Worm (Caenorhabditis elegans): Measurements from ENCODE around the gene lonp-2.
A peak's percentile ranks its signal among the peaks of the same experiment; 100 is the strongest.

lonp-2 gene

DNA sequence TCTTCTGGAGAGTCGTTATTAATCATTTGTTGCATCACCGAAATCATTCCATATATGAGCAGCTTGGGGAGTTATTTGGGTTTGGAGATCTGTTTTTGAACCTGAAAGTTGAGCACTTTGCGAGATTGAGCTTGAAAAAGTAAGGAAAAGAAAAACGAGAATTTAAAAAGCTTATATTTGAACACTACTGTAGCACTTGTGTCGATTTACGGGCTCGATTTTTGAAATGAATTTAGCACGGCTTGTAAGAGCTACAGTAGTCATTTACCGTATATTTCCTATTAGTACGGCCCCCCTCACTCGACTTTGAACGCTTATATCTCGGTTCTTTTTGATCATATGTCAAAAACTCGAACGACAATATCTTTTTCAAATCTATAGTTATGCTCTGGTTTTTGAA is 23.4 kb upstream of the lonp-2 start, which contains the start of gene nob-1:
nob-1 (minus strand) TSS at position 101 of the 400 bp plus-strand sequence.
- no peak for TF ChIP-seq ztf-29 (GFP tag; IDR thresholded peaks at IDR 0.05)
- TF ChIP-seq flt-1 (GFP tag; IDR thresholded peaks at IDR 0.05) = no peak
- TF ChIP-seq klf-2 (GFP tag; conservative IDR thresholded peaks at IDR 0.05) = no peak
- TF ChIP-seq med-1 (GFP tag; optimal IDR thresholded peaks at IDR 0.05; ENCODE audit: insufficient read depth) = no peak
- no peak for TF ChIP-seq ztf-23 (GFP tag; IDR thresholded peaks at IDR 0.05)
- no peak for TF ChIP-seq ref-1 (GFP tag; conservative IDR thresholded peaks at IDR 0.05)
- TF ChIP-seq tab-1 (GFP tag; IDR thresholded peaks at IDR 0.05) = no peak
- TF ChIP-seq cog-1 (tag; optimal IDR thresholded peaks at IDR 0.05) = no peak
- TF ChIP-seq T22C8.4 (GFP tag; IDR thresholded peaks at IDR 0.05) = no peak

DNA sequence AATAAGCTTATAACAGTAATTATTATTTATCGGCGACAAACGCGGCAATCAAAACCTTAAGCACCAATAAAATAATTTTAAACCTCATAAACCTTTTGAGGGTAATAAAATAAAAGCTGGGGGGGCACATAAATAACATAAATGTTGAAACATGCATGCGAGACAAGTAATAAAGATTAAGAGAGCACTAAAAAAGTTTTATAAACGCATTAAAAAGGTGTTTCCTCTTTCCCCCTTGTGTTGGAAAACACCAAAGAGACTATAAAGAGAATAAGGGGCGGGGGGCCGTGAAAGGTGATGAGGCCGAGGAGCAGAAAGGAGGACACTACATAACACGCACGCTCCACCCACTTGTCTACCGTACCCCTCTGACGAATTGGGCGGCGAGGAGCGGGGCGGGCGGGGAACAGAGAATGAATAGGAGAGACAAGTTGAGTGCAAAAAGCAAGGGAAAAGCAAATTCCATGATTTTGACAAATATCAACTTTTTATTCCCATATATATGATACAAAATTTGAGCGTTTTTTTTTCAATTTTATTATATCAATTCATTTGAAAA is 22.7 kb upstream of the lonp-2 start:
- TF ChIP-seq cog-1 (tag; optimal IDR thresholded peaks at IDR 0.05) = peak; percentile 49
- TF ChIP-seq T22C8.4 (GFP tag; IDR thresholded peaks at IDR 0.05) = no peak
- no peak for TF ChIP-seq ref-1 (GFP tag; conservative IDR thresholded peaks at IDR 0.05)

DNA sequence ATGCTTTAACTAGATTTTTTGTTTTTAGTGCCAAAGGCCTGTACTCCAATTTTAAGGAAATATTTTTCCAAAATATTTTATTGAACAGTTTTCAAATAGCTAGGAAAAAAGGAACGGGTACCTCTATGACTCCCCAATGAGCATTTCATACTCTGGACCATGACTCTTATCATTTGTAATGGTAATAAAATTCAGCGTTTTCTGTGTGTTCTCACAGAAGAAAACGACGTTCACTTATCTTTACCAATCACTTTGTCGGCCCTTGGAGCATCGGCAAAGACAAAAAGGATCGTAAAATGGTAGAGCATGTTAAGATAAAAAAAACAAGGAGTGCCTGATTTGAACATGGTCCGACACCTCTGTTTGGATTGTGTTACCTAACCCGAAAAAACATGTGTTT is 20.0 kb upstream of the lonp-2 start:
- no peak for TF ChIP-seq ztf-23 (GFP tag; IDR thresholded peaks at IDR 0.05)
- TF ChIP-seq tab-1 (GFP tag; IDR thresholded peaks at IDR 0.05) = no peak
- TF ChIP-seq T22C8.4 (GFP tag; IDR thresholded peaks at IDR 0.05) = no peak
- TF ChIP-seq ref-1 (GFP tag; conservative IDR thresholded peaks at IDR 0.05) = no peak
- TF ChIP-seq cog-1 (tag; optimal IDR thresholded peaks at IDR 0.05) = no peak
- TF ChIP-seq ztf-29 (GFP tag; IDR thresholded peaks at IDR 0.05) = no peak
- TF ChIP-seq med-1 (GFP tag; optimal IDR thresholded peaks at IDR 0.05; ENCODE audit: insufficient read depth) = no peak
- no peak for TF ChIP-seq flt-1 (GFP tag; IDR thresholded peaks at IDR 0.05)
- no peak for TF ChIP-seq klf-2 (GFP tag; conservative IDR thresholded peaks at IDR 0.05)

DNA sequence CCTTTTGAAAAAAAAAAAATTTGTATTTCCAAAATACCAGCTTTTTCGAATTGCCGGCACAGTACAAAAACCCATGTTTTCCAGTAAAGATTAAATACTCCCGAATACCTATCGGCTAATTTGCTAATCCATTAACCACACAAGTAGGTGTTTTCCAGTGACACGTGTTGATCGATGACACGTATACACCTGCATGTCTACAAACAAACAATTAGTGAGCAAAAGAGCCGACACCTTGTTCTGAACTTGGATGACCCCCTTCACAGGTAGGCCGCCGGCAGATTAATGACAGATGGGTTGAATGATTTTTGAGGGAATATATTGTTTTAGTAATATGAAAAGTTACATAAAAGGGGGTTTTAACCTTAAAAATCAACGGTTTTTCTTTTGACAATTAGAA is 15.0 kb upstream of the lonp-2 start:
- TF ChIP-seq med-1 (GFP tag; optimal IDR thresholded peaks at IDR 0.05; ENCODE audit: insufficient read depth) = no peak
- no peak for TF ChIP-seq ztf-29 (GFP tag; IDR thresholded peaks at IDR 0.05)
- no peak for TF ChIP-seq ztf-23 (GFP tag; IDR thresholded peaks at IDR 0.05)
- no peak for TF ChIP-seq tab-1 (GFP tag; IDR thresholded peaks at IDR 0.05)
- no peak for TF ChIP-seq cog-1 (tag; optimal IDR thresholded peaks at IDR 0.05)

DNA sequence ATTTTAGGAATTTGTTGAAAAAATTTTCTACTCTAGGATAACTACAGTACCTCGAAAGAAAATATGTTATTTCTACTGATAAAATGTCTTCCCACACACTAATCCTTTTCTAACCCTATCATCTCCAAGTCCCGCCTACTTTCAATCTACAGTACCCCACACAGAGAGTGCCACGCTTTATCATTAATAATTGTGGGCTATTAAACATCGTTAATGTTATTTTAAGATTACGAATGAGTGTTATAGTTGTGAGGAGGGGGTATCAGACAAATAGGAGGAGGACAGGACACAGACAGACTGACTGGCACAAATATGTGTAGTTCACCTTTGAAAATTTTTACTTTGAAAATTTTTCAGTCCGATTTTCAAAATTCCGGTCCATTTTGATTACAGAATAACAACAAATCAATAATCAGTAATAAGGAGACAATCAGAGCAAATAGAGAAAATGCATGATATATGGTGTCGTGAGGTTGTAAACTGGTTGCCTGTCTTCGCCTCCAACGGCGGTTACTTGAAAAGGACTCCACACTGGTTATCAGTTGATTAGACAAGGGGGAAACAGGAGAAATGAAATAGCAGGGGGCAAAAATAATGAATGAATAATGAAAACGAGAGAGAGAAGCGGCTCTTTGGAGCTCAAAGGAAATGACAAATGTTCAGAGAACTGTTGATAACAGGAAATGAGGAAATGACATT is 13.3 kb upstream of the lonp-2 start:
- no peak for TF ChIP-seq med-1 (GFP tag; optimal IDR thresholded peaks at IDR 0.05; ENCODE audit: insufficient read depth)
- no peak for TF ChIP-seq klf-2 (GFP tag; conservative IDR thresholded peaks at IDR 0.05)

DNA sequence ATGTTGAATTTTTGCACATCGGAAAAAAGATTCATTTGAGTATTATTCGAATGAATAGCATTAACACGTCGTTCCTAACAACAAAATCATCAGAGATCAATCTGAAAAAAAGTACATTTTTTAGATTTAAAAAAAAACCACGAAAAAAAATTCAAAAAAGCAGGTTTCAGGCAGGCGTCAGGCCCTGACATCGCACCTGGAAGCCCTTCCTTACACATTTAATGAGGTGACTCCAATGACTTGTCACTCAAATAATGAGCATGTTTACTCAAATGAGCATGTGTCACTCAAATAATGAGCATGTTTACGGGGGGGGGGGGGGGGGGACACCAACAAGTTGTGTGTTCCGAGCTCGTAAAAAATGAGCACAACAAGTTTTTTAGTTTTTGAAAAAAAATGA is 10.8 kb downstream of the lonp-2 start, which contains the start of gene lron-12:
lron-12 (minus strand) TSS at position 101 of the 400 bp plus-strand sequence.
- no peak for TF ChIP-seq ref-1 (GFP tag; conservative IDR thresholded peaks at IDR 0.05)
- no peak for TF ChIP-seq med-1 (GFP tag; optimal IDR thresholded peaks at IDR 0.05; ENCODE audit: insufficient read depth)
- TF ChIP-seq ztf-29 (GFP tag; IDR thresholded peaks at IDR 0.05) = no peak
- TF ChIP-seq T22C8.4 (GFP tag; IDR thresholded peaks at IDR 0.05) = no peak

DNA sequence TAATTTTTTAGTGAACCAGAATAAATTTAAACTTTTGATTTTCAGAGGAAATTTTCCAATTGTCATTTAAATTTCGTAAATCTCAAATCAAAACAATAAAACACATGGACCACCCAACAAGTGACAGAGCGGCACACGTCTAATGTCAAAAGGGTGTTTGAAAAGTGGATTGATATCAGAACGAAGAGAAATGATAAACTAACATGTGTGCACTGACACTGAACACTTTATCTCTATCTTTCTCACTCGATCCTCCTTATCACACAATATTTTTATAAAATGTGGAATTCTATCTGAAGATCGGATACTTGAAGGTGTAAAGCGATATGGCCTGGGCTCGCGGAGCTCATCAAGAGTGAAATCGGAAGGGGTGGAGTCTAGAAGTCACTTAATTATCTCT is 12.1 kb downstream of the lonp-2 start:
- no peak for TF ChIP-seq ztf-29 (GFP tag; IDR thresholded peaks at IDR 0.05)
- no peak for TF ChIP-seq T22C8.4 (GFP tag; IDR thresholded peaks at IDR 0.05)
- TF ChIP-seq ref-1 (GFP tag; conservative IDR thresholded peaks at IDR 0.05) = no peak
- no peak for TF ChIP-seq flt-1 (GFP tag; IDR thresholded peaks at IDR 0.05)
- no peak for TF ChIP-seq tab-1 (GFP tag; IDR thresholded peaks at IDR 0.05)
- TF ChIP-seq med-1 (GFP tag; optimal IDR thresholded peaks at IDR 0.05; ENCODE audit: insufficient read depth) = no peak
- TF ChIP-seq ztf-23 (GFP tag; IDR thresholded peaks at IDR 0.05) = no peak
- TF ChIP-seq cog-1 (tag; optimal IDR thresholded peaks at IDR 0.05) = no peak
- no peak for TF ChIP-seq klf-2 (GFP tag; conservative IDR thresholded peaks at IDR 0.05)

DNA sequence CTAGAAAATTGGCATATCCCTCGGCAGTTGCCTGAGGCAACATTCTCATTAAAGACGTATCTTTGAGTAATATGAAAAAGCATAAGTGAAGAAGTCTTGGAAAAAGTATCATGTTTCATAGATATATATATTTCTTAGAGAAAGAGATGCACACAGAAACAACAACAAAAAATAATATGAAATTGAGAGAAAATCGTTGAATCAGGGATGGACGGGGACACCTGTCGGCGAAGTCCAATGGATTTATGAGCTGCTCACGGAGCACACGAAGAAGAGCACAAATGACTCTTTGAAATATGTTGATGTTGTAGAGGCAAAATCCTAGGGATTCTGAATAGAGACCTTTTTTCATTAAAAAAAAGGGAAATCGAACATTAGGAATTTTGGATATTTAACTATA is 13.6 kb downstream of the lonp-2 start:
- no peak for TF ChIP-seq ztf-29 (GFP tag; IDR thresholded peaks at IDR 0.05)
- TF ChIP-seq klf-2 (GFP tag; conservative IDR thresholded peaks at IDR 0.05) = no peak
- TF ChIP-seq flt-1 (GFP tag; IDR thresholded peaks at IDR 0.05) = no peak
- TF ChIP-seq cog-1 (tag; optimal IDR thresholded peaks at IDR 0.05) = peak; percentile 3
- no peak for TF ChIP-seq T22C8.4 (GFP tag; IDR thresholded peaks at IDR 0.05)
- no peak for TF ChIP-seq tab-1 (GFP tag; IDR thresholded peaks at IDR 0.05)

DNA sequence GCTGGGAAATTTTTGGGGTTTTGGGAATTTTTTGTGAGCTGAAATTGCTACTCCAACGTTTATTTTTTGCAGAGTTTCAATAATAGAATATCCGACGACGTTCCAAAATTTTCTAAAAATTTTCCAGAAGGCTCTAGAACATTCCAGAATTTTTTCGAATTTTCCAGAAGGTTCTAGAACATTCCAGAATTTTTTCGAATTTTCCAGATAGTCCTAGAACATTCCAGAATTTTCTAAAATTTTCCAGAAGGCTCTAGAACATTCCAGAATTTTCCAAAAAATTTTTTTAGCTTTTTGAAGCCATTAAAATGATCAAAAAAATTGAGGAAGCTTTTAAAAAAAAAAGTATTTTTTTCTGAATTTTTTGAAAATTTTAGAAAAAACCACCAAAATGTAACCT is 15.9 kb downstream of the lonp-2 start:
- TF ChIP-seq ztf-29 (GFP tag; IDR thresholded peaks at IDR 0.05) (no peak), cog-1 (tag; optimal IDR thresholded peaks at IDR 0.05) (no peak), klf-2 (GFP tag; conservative IDR thresholded peaks at IDR 0.05) (no peak), ref-1 (GFP tag; conservative IDR thresholded peaks at IDR 0.05) (no peak), ztf-23 (GFP tag; IDR thresholded peaks at IDR 0.05) (no peak), flt-1 (GFP tag; IDR thresholded peaks at IDR 0.05) (no peak), T22C8.4 (GFP tag; IDR thresholded peaks at IDR 0.05) (no peak), tab-1 (GFP tag; IDR thresholded peaks at IDR 0.05) (no peak), med-1 (GFP tag; optimal IDR thresholded peaks at IDR 0.05; ENCODE audit: insufficient read depth) (no peak)

DNA sequence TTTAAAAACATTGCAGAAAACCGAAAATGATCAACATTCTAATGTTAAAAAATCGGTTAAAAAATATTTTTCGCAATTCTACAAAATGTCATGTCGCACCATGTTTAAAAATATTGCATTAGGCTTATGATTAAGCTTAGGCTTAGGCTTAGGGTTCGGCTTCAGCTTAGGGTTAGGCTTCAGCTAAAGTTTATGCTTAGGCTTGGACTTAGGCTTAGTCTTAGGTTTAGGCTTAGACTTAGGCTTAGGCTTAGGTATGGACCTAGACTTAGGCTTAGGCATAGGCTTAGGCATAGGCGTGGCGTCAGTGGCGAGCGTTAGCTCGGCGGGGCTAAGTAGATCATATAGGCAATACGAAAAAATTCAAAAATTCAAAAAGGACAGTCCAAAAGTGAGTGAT is 16.8 kb downstream of the lonp-2 start:
- no peak for TF ChIP-seq med-1 (GFP tag; optimal IDR thresholded peaks at IDR 0.05; ENCODE audit: insufficient read depth)
- TF ChIP-seq flt-1 (GFP tag; IDR thresholded peaks at IDR 0.05) = 0 out of 2 replicates have a peak, but pooled peaks have one; percentile 43
- peak; percentile 59; the same call in 1 of the 2 replicates for TF ChIP-seq ztf-29 (GFP tag; IDR thresholded peaks at IDR 0.05)

All from whole organism, midembryonic.